Worm (Caenorhabditis elegans): Measurements from ENCODE around the gene C07G1.15.

DNA sequence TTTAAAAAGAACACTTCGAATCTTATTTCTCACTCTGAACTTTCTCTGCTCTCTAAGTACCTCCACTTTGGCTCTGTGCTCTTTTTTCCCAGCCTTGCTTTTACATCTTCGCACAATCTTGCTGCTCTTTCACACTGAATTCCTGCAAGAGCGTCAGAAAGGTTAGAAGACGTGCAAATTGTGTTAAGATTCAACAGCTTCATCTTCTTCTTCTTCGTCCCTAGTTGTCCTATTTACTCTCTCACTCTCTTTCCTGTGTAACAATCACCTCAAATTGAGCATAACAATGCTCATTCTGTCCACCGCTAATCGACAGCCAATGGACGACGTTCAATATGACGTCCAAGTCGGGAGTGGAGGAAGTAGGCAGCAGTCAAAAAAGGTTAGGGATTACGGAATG, 11.6 kb downstream of the C07G1.15 start:
- TF ChIP-seq mep-1 (tag; optimal IDR thresholded peaks at IDR 0.05): no peak
- no peak for TF ChIP-seq unc-62 (GFP tag; optimal IDR thresholded peaks at IDR 0.05)
- TF ChIP-seq bed-3 (GFP tag; optimal IDR thresholded peaks at IDR 0.05): no peak
- TF ChIP-seq unc-39 (tag; optimal IDR thresholded peaks at IDR 0.05): no peak
- no peak for TF ChIP-seq nhr-76 (tag; optimal IDR thresholded peaks at IDR 0.05)
- no peak for TF ChIP-seq drap-1 (GFP tag; optimal IDR thresholded peaks at IDR 0.05)
- TF ChIP-seq snpc-4 (tag; optimal IDR thresholded peaks at IDR 0.05): no peak
- TF ChIP-seq nhr-12 (tag; optimal IDR thresholded peaks at IDR 0.05): no peak
